Fruit fly (Drosophila melanogaster) whole organism, adult: Measurements from ENCODE around the gene CG43074.

Source experiments
- CG12768 ChIP-seq: fragments of 200-800 bp; sonication (Bioruptor generic); optimal IDR thresholded peaks from 2 replicates; lab custom pipeline; 2017; ENCODE audit warnings: missing biosample characterization, missing genetic modification characterization, mild to moderate bottlenecking, moderate library complexity, missing genetic modification reagents
- Clk ChIP-seq: fragments of 200-800 bp; sonication (Bioruptor generic); optimal IDR thresholded peaks from 2 replicates; lab custom pipeline; 2017; ENCODE audit warnings: missing biosample characterization, missing genetic modification characterization
- kay ChIP-seq: fragments of 200-800 bp; sonication (Bioruptor generic); peaks from one replicate; lab custom pipeline; 2016; ENCODE audit warnings: missing biosample characterization, missing genetic modification characterization, borderline replicate concordance

- TF ChIP-seq kay (no peak), CG12768 (no peak), Clk (GFP tag; lab: Kevin White, UChicago) (no peak)
Observed at dm6 chr3L:3492116-3492747, 7.8 kb upstream of the CG43074 start.
